Fruit fly (Drosophila melanogaster): ENCODE data around the gene brk.

DNA sequence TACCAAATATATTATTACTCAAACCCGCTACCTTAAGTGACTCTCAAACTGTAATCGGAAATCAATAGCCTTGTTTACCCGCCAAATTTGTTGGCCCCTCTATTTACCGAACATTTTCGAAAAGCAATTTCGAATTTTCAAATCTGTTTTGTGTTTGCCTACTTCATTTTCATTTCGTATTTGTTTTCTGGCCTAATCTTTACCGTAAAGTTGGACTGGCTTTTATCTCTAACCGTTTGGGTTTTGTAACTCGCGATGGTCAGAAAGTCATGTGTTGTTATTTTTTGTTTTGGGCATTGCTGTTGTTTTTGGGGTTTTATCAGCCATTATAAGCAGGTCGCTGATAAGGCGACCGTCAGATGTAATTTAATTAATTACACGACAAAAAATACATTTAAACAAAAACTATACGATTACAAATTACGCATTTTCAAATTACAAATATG lies 25.6 kb downstream of the brk start:
- TF ChIP-seq EcR (GFP tag; optimal IDR thresholded peaks at IDR 0.05) = no peak
- TF ChIP-seq CG8159 (tag; optimal IDR thresholded peaks at IDR 0.05) = no peak
- no peak for TF ChIP-seq CG10348 (GFP tag; IDR thresholded peaks at IDR 0.05)
- TF ChIP-seq CG34367 (tag; optimal IDR thresholded peaks at IDR 0.05) = no peak
- no peak for TF ChIP-seq CG32121 (GFP tag; IDR thresholded peaks at IDR 0.05)
- TF ChIP-seq CG14655 (GFP tag; optimal IDR thresholded peaks at IDR 0.05) = no peak
- TF ChIP-seq Snoo (tag; optimal IDR thresholded peaks at IDR 0.05) = no peak
- TF ChIP-seq Pif1A (GFP tag; optimal IDR thresholded peaks at IDR 0.05) = no peak
- TF ChIP-seq Pif1B (GFP tag; optimal IDR thresholded peaks at IDR 0.05) = no peak
- no peak for TF ChIP-seq CG4496 (GFP tag; IDR thresholded peaks at IDR 0.05)
- no peak for TF ChIP-seq CG12605 (GFP tag; IDR thresholded peaks at IDR 0.05)

Data from whole organism, pupa.